Fruit fly (Drosophila melanogaster) whole organism: ENCODE measurements around the gene BNIP3.

Experiments used
- Dll ChIP-seq: fragments of >200 bp; optimal IDR thresholded peaks from 2 replicates; lab custom pipeline; 2017
- usp ChIP-seq: fragments of >200 bp; optimal IDR thresholded peaks from 2 replicates; lab custom pipeline; 2017; ENCODE audit warnings: missing biosample characterization, missing genetic modification characterization, mixed read lengths

- no peak for TF ChIP-seq usp (GFP tag; lab: Kevin White, UChicago)
- no peak for TF ChIP-seq Dll
Measured at dm6 chr3L:20474789-20475208, 44.4 kb downstream of the BNIP3 start.
